Worm (Caenorhabditis elegans): Measurements from ENCODE around the gene F49H6.8.

ce11 chrV:17061585-17061984 is 39.1 kb upstream of the F49H6.8 start, which contains the start of gene F28B1.9:
- TF ChIP-seq ztf-4 (tag; optimal IDR thresholded peaks at IDR 0.05) (no peak), lin-13 (GFP tag; optimal IDR thresholded peaks at IDR 0.05) (no peak), skn-1 (tag; optimal IDR thresholded peaks at IDR 0.05) (no peak), mab-5 (tag; optimal IDR thresholded peaks at IDR 0.05) (no peak)
